Fruit fly (Drosophila melanogaster) whole organism: ENCODE data around the gene wts.

Experiments used
- CG8478 ChIP-seq: fragments of >200 bp; optimal IDR thresholded peaks from 2 replicates; lab custom pipeline; 2018; ENCODE audit warnings: inconsistent platforms
- Dll ChIP-seq: fragments of >200 bp; optimal IDR thresholded peaks from 2 replicates; lab custom pipeline; 2017
- EcR ChIP-seq, 2 experiments: fragments of >200 bp; optimal IDR thresholded peaks; 2 replicates each; lab custom pipeline; 2017; ENCODE audit warnings: missing biosample characterization in 2 of 2, missing genetic modification characterization in 2 of 2, missing genetic modification reagents in 2 of 2
- pan ChIP-seq: fragments of >200 bp; optimal IDR thresholded peaks from 2 replicates; lab custom pipeline; 2017
- psq ChIP-seq: fragments of >200 bp; optimal IDR thresholded peaks from 2 replicates; lab custom pipeline; 2017
- usp ChIP-seq: fragments of >200 bp; optimal IDR thresholded peaks from 2 replicates; lab custom pipeline; 2017; ENCODE audit warnings: missing biosample characterization, missing genetic modification characterization, mixed read lengths

wts gene

DNA sequence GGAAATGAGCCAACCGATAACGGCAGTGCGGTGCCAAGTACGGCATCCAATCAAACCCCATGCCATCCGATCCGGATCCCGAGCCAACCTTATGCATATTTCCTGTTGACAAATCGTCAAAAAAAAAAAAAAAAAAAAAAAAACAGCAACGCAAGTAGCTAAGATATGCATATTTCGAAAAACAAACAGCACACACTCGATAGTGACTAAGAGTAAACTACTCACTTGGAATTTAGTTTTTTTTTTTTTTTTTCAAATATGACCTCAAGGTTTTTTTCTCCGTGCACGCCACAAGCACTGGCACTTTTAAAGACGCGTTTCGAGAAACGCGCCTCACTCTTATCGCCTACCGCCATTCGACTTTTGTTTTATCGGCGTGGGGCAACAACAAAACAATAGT is 31.2 kb downstream of the wts start:
- TF ChIP-seq EcR (GFP tag; optimal IDR thresholded peaks at IDR 0.05; lab: Kevin White, UChicago) = no peak
- TF ChIP-seq usp (GFP tag; lab: Kevin White, UChicago) = no peak
- no peak for TF ChIP-seq pan (lab: Kevin White, UChicago)
- no peak for TF ChIP-seq Dll (lab: Kevin White, UChicago)
- no peak for TF ChIP-seq CG8478

DNA sequence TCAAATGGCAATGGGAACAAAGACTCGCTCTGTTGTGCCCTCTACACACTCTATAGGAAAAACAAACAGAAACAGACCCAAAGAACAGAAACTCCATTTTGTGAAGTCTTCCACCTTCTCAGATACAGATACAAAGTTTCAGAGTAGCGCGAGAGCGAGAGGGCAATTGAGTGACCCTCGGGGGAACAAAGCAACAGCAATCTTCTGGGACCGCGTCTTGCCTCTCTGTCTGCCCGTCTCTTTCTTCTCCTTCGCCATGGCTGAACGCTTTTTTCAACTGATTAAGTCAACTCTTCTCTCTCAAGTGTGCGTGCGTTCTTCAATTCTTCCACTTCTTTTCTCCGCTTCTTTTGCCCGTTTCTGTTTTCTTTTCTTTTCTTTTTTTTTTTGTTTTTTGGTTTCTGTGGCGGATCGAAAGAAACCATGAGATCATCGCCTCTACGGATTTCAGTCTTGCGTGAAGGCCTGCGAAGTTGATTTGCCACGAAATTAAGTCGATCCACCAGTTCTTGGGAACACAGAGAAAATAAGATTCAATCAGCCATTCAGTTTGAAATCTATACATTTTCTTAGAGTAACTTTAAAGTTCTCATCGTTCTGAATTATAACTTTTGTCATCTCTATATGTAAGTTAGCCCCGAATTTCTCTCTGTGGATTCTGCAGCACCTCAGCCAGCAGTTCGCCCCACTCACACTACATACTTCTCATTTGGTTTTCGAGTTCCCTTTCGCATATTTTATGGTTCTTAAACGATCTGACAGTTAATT is 33.5 kb downstream of the wts start:
- TF ChIP-seq Dll (lab: Kevin White, UChicago) = no peak
- no peak for TF ChIP-seq CG8478
- no peak for TF ChIP-seq usp (GFP tag; lab: Kevin White, UChicago)
- TF ChIP-seq pan (lab: Kevin White, UChicago) = no peak
- TF ChIP-seq EcR (GFP tag; optimal IDR thresholded peaks at IDR 0.05; lab: Kevin White, UChicago) = no peak
- TF ChIP-seq psq (lab: Kevin White, UChicago) = no peak

DNA sequence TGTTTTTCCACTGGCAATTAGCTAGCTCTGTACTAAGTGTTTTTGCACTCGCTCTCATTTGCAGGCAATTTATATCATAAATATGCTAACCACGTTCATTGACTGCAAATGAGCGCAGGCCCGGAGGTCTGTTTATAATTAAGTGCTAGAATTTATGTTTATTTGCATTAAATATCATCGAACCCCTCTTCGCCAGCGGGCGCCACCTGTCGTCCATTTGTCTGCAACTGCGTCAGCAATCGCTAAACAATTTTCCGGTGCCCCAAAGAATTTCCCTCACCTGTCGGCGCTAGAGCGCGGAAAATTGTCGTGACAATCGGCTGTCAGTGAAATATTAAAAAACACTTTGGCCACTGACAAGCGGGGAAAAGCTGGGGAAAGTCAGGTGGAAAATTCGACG is 35.7 kb downstream of the wts start:
- no peak for TF ChIP-seq CG8478
- TF ChIP-seq psq (lab: Kevin White, UChicago) = no peak
- no peak for TF ChIP-seq EcR (GFP tag; optimal IDR thresholded peaks at IDR 0.05; lab: Kevin White, UChicago)
- no peak for TF ChIP-seq usp (GFP tag; lab: Kevin White, UChicago)
- no peak for TF ChIP-seq pan (lab: Kevin White, UChicago)
- TF ChIP-seq Dll (lab: Kevin White, UChicago) = no peak

dm6 chr3R:30770069-30770633 is 36.3 kb downstream of the wts start:
- TF ChIP-seq psq (lab: Kevin White, UChicago) (no peak), EcR (GFP tag; optimal IDR thresholded peaks at IDR 0.05; lab: Kevin White, UChicago) (no peak), pan (lab: Kevin White, UChicago) (no peak), Dll (lab: Kevin White, UChicago) (no peak), CG8478 (no peak), usp (GFP tag; lab: Kevin White, UChicago) (no peak)

DNA sequence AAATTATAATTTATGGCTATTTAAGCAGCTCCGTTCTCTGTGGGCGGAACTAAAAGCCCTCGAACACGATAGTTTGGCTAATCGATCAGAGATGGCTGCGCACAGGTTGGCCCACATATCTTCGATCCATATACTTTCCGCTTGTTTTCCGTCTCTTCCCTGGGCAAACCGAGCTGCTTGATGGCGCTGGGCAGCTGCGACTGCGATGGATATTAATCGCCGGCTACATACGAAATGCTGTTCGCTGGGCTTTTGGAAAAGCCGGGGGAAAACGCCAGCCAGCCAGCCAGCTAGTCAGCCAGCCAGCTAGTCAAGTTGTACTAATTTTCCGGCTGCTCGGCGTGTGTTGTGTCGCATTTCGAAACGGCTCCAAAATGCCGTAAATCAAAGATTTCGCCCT is 38.9 kb downstream of the wts start:
- TF ChIP-seq psq (lab: Kevin White, UChicago) (no peak), Dll (lab: Kevin White, UChicago) (no peak)

- TF ChIP-seq psq (lab: Kevin White, UChicago) (no peak), usp (GFP tag; lab: Kevin White, UChicago) (no peak), pan (lab: Kevin White, UChicago) (no peak), EcR (GFP tag; optimal IDR thresholded peaks at IDR 0.05; lab: Kevin White, UChicago) (no peak), CG8478 (no peak), Dll (lab: Kevin White, UChicago) (no peak)
Observed at dm6 chr3R:30766922-30767504, 39.4 kb downstream of the wts start.

- TF ChIP-seq EcR (GFP tag; optimal IDR thresholded peaks at IDR 0.05; lab: Kevin White, UChicago) (no peak), Dll (lab: Kevin White, UChicago) (peak; percentile 70)
Observed at dm6 chr3R:30765306-30766033, 40.9 kb downstream of the wts start, which contains the start of gene zfh1. Gene zfh1, plus strand, starts transcription at chr3R:30765926.

DNA sequence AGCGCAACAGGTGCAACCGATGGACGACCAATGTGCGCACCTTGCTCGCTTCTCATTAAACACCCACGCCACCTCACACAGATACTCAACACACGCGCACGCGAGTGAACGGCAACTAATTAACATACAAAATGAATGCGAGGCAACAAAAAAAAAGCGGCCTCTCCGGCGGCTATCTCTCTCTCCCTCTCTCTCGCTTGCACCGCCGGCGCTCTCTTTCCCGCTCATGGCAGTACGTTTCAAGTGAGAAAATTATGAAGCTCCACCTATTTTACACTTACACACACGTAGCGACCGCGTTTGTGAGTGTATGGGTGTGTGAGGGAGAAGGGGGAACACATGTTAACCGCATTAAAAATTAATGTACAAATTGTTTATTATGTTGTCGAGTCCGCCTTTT is 42.3 kb downstream of the wts start:
- no peak for TF ChIP-seq usp (GFP tag; lab: Kevin White, UChicago)
- TF ChIP-seq CG8478 = peak; percentile 61

DNA sequence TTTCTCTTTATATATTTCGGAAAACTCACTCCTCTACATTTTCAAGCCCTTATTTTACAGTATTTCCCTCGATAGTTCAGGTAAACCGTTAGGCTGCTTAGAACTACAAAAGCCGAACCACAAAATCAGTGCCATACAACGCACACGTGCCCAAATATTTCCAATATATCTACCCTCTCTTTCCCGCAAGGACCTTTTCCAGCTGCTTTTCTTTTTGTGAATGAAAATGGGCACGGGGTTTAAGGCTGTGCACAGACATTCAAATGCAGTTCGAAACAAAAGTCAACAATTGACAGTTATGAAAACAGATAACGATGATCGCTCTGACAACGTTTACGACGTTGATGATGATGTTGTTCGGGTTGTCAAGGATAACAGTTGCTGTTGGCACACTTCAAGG is 44.2 kb downstream of the wts start:
- TF ChIP-seq Dll (lab: Kevin White, UChicago) (no peak), CG8478 (no peak), usp (GFP tag; lab: Kevin White, UChicago) (no peak), EcR (GFP tag; optimal IDR thresholded peaks at IDR 0.05; lab: Kevin White, UChicago) (no peak), psq (lab: Kevin White, UChicago) (no peak), pan (lab: Kevin White, UChicago) (no peak)

dm6 chr3R:30761140-30761539 is 45.3 kb downstream of the wts start:
- TF ChIP-seq CG8478 = no peak

DNA sequence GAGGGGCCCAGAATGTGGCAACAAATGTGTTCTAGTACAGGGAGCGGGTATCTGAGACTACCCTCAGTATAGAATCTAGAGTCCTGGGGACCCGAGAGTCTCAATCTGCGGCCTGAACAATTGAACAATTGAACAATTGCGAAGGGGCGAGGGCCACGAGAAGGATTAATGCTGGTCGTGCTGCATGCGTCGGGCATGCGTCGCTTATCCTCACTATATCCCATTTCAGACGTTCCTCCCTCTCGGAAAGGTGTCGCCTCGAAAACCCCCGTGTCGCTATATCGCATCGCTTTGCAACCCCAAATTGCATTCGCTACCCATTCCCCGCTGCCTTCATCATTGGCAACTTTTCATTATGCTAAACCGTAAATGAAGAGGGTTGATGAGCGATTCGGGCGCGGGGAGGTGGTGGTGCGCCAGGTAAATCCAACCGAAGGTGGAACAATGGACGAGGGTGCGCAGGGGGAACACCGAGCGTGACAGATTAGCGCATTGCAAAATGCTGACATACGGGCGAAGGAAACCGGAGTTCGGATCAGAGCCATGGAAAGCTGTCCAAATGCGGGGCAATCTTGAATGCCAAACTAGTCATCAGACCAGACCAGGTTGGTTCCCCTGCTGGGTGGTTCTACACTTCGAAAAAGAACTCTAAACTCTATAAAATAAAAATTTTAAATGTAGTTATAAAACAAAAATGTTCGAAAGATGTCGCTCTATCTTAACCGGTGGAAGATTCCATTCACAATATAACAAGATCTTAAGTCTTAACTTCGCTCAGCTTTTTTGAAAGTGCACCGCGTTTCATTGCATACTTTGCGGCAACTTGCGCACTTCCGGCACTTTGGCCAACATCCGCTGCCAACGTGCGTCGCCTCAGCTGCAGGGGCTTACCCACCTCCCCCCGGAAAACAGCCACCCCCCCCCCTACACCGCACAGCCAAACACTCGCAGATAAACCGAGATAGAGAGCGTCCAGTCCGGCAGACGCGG is 47.4 kb downstream of the wts start:
- TF ChIP-seq usp (GFP tag; lab: Kevin White, UChicago) (no peak), EcR (GFP tag; optimal IDR thresholded peaks at IDR 0.05; lab: Kevin White, UChicago) (no peak), Dll (lab: Kevin White, UChicago) (no peak), psq (lab: Kevin White, UChicago) (no peak), CG8478 (no peak), pan (lab: Kevin White, UChicago) (no peak)
